Fruit fly (Drosophila melanogaster) whole organism, embryonic: ENCODE measurements around the gene Mkk4.

Experiments
- ATbp ChIP-seq: fragments of 200-800 bp; sonication (Bioruptor generic); optimal IDR thresholded peaks from 2 replicates; lab custom pipeline; 2017; ENCODE audit warnings: missing biosample characterization, mild to moderate bottlenecking, missing genetic modification characterization, missing genetic modification reagents
- Ada2b ChIP-seq: fragments of 200-800 bp; sonication (Bioruptor generic); IDR thresholded peaks from 2 replicates; pipeline ENCODE4 v1.3.6; 2022; ENCODE audit warnings: missing biosample characterization, missing genetic modification characterization
- Asciz ChIP-seq: fragments of 200-800 bp; sonication (Bioruptor generic); optimal IDR thresholded peaks from 2 replicates; lab custom pipeline; 2017; ENCODE audit warnings: missing biosample characterization, mild to moderate bottlenecking, missing genetic modification characterization, missing genetic modification reagents
- Bgb ChIP-seq: fragments of 200-800 bp; sonication (Bioruptor generic); IDR thresholded peaks from 2 replicates; pipeline ENCODE4 v1.3.6; 2022; ENCODE audit warnings: missing biosample characterization, missing genetic modification characterization; ENCODE audit not compliant: partially characterized antibody
- CG10366 ChIP-seq: fragments of 200-800 bp; sonication (Bioruptor generic); IDR thresholded peaks from 2 replicates; pipeline ENCODE4 v1.3.6; 2022; ENCODE audit warnings: missing biosample characterization, missing genetic modification characterization
- CG11456 ChIP-seq: fragments of 200-800 bp; sonication (Bioruptor generic); IDR thresholded peaks from 3 replicates; pipeline ENCODE4 v1.3.6; 2022; ENCODE audit warnings: missing biosample characterization, missing genetic modification characterization
- CG12104 ChIP-seq: fragments of 200-800 bp; sonication (Bioruptor generic); optimal IDR thresholded peaks from 3 replicates; lab custom pipeline; 2016; ENCODE audit warnings: missing biosample characterization, missing genetic modification characterization
- CG14860 ChIP-seq: fragments of 200-800 bp; sonication (Bioruptor generic); IDR thresholded peaks from 3 replicates; pipeline ENCODE4 v1.3.6; 2022; ENCODE audit warnings: missing biosample characterization, missing genetic modification characterization; ENCODE audit not compliant: partially characterized antibody
- CG15479 ChIP-seq: fragments of 200-800 bp; sonication (Bioruptor generic); optimal IDR thresholded peaks from 3 replicates; lab custom pipeline; 2019; ENCODE audit warnings: missing biosample characterization, mild to moderate bottlenecking, missing genetic modification characterization, moderate library complexity
- CG17186 ChIP-seq: fragments of 200-800 bp; sonication (Bioruptor generic); optimal IDR thresholded peaks from 3 replicates; lab custom pipeline; 2017; ENCODE audit warnings: missing biosample characterization, missing genetic modification reagents, missing genetic modification characterization
- CG17359 ChIP-seq: fragments of 200-800 bp; sonication (Bioruptor generic); optimal IDR thresholded peaks from 3 replicates; lab custom pipeline; 2018; ENCODE audit warnings: missing biosample characterization, mild to moderate bottlenecking, missing genetic modification characterization, moderate library complexity
- CG17802 ChIP-seq: fragments of 200-800 bp; sonication (Bioruptor generic); optimal IDR thresholded peaks from 2 replicates; lab custom pipeline; 2018; ENCODE audit warnings: missing biosample characterization, mild to moderate bottlenecking, missing genetic modification characterization, moderate library complexity
- CG17829 ChIP-seq: fragments of 200-800 bp; optimal IDR thresholded peaks from 2 replicates; lab custom pipeline; 2019; ENCODE audit warnings: missing biosample characterization, mild to moderate bottlenecking, missing genetic modification characterization, moderate library complexity
- CG2116 ChIP-seq: fragments of 200-800 bp; sonication (Bioruptor generic); optimal IDR thresholded peaks from 3 replicates; lab custom pipeline; 2018; ENCODE audit warnings: missing biosample characterization, mild to moderate bottlenecking, missing genetic modification characterization
- CG3281 ChIP-seq: fragments of 200-800 bp; sonication (Bioruptor generic); optimal IDR thresholded peaks from 3 replicates; lab custom pipeline; 2017; ENCODE audit warnings: missing biosample characterization, mild to moderate bottlenecking, missing genetic modification characterization
- CG4617 ChIP-seq: fragments of 200-800 bp; sonication (Bioruptor generic); optimal IDR thresholded peaks from 3 replicates; lab custom pipeline; 2016; ENCODE audit warnings: missing biosample characterization, missing genetic modification characterization, borderline replicate concordance
- CG6175 ChIP-seq: fragments of 200-800 bp; sonication (Bioruptor generic); IDR thresholded peaks from 3 replicates; pipeline ENCODE4 v1.3.6; 2022; ENCODE audit warnings: missing biosample characterization, missing genetic modification characterization
- CG6272 ChIP-seq: fragments of 200-800 bp; sonication (Bioruptor generic); IDR thresholded peaks from 2 replicates; pipeline ENCODE4 v1.3.6; 2022; ENCODE audit warnings: missing biosample characterization, missing genetic modification characterization
- CG6765 ChIP-seq: fragments of 200-800 bp; sonication (Bioruptor generic); optimal IDR thresholded peaks from 3 replicates; lab custom pipeline; 2017; ENCODE audit warnings: missing biosample characterization, mild to moderate bottlenecking, missing genetic modification characterization
- CG7556 ChIP-seq: fragments of 200-800 bp; sonication (Bioruptor generic); optimal IDR thresholded peaks from 2 replicates; lab custom pipeline; 2017; ENCODE audit warnings: missing biosample characterization, mild to moderate bottlenecking, missing genetic modification characterization
- CG9876 ChIP-seq: fragments of 200-800 bp; sonication (Bioruptor generic); optimal IDR thresholded peaks from 2 replicates; lab custom pipeline; 2016; ENCODE audit warnings: missing biosample characterization, missing genetic modification characterization
- Dll ChIP-seq: fragments of 200-800 bp; sonication (Bioruptor generic); IDR thresholded peaks from 4 replicates; pipeline ENCODE4 v1.3.6; 2022; ENCODE audit warnings: missing biosample characterization, missing genetic modification characterization; ENCODE audit not compliant: partially characterized antibody
- HHEX ChIP-seq: fragments of 200-800 bp; sonication (Bioruptor generic); optimal IDR thresholded peaks from 3 replicates; lab custom pipeline; 2017; ENCODE audit warnings: missing biosample characterization, mild to moderate bottlenecking, missing genetic modification characterization, missing genetic modification reagents
- Hey ChIP-seq: fragments of 200-800 bp; sonication (Bioruptor generic); optimal IDR thresholded peaks from 3 replicates; lab custom pipeline; 2018; ENCODE audit warnings: missing biosample characterization, mild to moderate bottlenecking, missing genetic modification characterization
- Jarid2 ChIP-seq: fragments of 200-800 bp; sonication (Bioruptor generic); optimal IDR thresholded peaks from 3 replicates; lab custom pipeline; 2017; ENCODE audit warnings: mild to moderate bottlenecking, missing biosample characterization, missing genetic modification reagents, missing genetic modification characterization
- MTF-1 ChIP-seq: fragments of 200-800 bp; sonication (Bioruptor generic); optimal IDR thresholded peaks from 2 replicates; lab custom pipeline; 2018; ENCODE audit warnings: missing biosample characterization, mild to moderate bottlenecking, missing genetic modification characterization, borderline replicate concordance
- Myb ChIP-seq: fragments of 200-800 bp; sonication (Bioruptor generic); optimal IDR thresholded peaks from 2 replicates; lab custom pipeline; 2016; ENCODE audit warnings: missing biosample characterization, missing genetic modification characterization
- NFAT ChIP-seq: fragments of 200-800 bp; sonication (Bioruptor generic); IDR thresholded peaks from 2 replicates; pipeline ENCODE4 v1.3.6; 2022; ENCODE audit warnings: missing biosample characterization, missing genetic modification characterization
- Oli ChIP-seq: fragments of 200-800 bp; sonication (Bioruptor generic); optimal IDR thresholded peaks from 2 replicates; lab custom pipeline; 2018; ENCODE audit warnings: missing biosample characterization, mild to moderate bottlenecking, missing genetic modification characterization, moderate library complexity
- Rfx ChIP-seq: fragments of 200-800 bp; sonication (Bioruptor generic); IDR thresholded peaks from 2 replicates; pipeline ENCODE4 v1.3.6; 2022; ENCODE audit warnings: missing biosample characterization, missing genetic modification characterization
- Rx ChIP-seq: fragments of 200-800 bp; sonication (Bioruptor generic); IDR thresholded peaks from 2 replicates; pipeline ENCODE4 v1.3.6; 2022; ENCODE audit warnings: missing biosample characterization, missing genetic modification characterization
- chm ChIP-seq: fragments of 200-800 bp; sonication (Bioruptor generic); IDR thresholded peaks from 2 replicates; pipeline ENCODE4 v1.3.6; 2022; ENCODE audit warnings: missing biosample characterization, missing genetic modification characterization
- dan ChIP-seq: fragments of 200-800 bp; sonication (Bioruptor generic); IDR thresholded peaks from 2 replicates; pipeline ENCODE4 v1.3.6; 2022; ENCODE audit warnings: missing biosample characterization, missing genetic modification characterization
- danr ChIP-seq: fragments of 200-800 bp; sonication (Bioruptor generic); IDR thresholded peaks from 2 replicates; pipeline ENCODE4 v1.3.6; 2022; ENCODE audit warnings: missing biosample characterization, missing genetic modification characterization
- dmrt99B ChIP-seq: fragments of 200-800 bp; sonication (Bioruptor generic); optimal IDR thresholded peaks from 2 replicates; lab custom pipeline; 2018; ENCODE audit warnings: missing biosample characterization, mild to moderate bottlenecking, missing genetic modification characterization, moderate library complexity
- kni ChIP-seq: fragments of 200-800 bp; sonication (Bioruptor generic); optimal IDR thresholded peaks from 3 replicates; lab custom pipeline; 2017; ENCODE audit warnings: mild to moderate bottlenecking, missing biosample characterization, missing genetic modification reagents, missing genetic modification characterization
- nerfin-1 ChIP-seq: fragments of 200-800 bp; sonication (Bioruptor generic); optimal IDR thresholded peaks from 3 replicates; lab custom pipeline; 2019; ENCODE audit warnings: missing biosample characterization, mild to moderate bottlenecking, missing genetic modification characterization, moderate library complexity
- nerfin-2 ChIP-seq: fragments of 200-800 bp; sonication (Bioruptor generic); IDR thresholded peaks from 2 replicates; pipeline ENCODE4 v1.3.6; 2022; ENCODE audit warnings: missing biosample characterization, missing genetic modification characterization; ENCODE audit not compliant: partially characterized antibody
- odd ChIP-seq: fragments of 200-800 bp; sonication (Bioruptor generic); optimal IDR thresholded peaks from 2 replicates; lab custom pipeline; 2017; ENCODE audit warnings: missing biosample characterization, mild to moderate bottlenecking, missing genetic modification characterization
- otp ChIP-seq: fragments of 200-800 bp; sonication (Bioruptor generic); IDR thresholded peaks from 3 replicates; pipeline ENCODE4, ENCODE4 v1.3.6; 2022; ENCODE audit warnings: missing biosample characterization, missing genetic modification characterization
- rib ChIP-seq: fragments of 200-800 bp; sonication (Bioruptor generic); IDR thresholded peaks from 2 replicates; pipeline ENCODE4 v1.3.6; 2022; ENCODE audit warnings: missing biosample characterization, missing genetic modification characterization
- stwl ChIP-seq: fragments of 200-800 bp; sonication (Bioruptor generic); optimal IDR thresholded peaks from 3 replicates; lab custom pipeline; 2018; ENCODE audit warnings: missing biosample characterization, mild to moderate bottlenecking, missing genetic modification characterization, moderate library complexity
- sug ChIP-seq: fragments of 200-800 bp; optimal IDR thresholded peaks from 2 replicates; lab custom pipeline; 2019; ENCODE audit warnings: missing biosample characterization, mild to moderate bottlenecking, missing genetic modification characterization, moderate library complexity
- toy ChIP-seq: fragments of 200-800 bp; sonication (Bioruptor generic); IDR thresholded peaks from 2 replicates; pipeline ENCODE4 v1.3.6; 2022; ENCODE audit warnings: missing biosample characterization, missing genetic modification characterization
- tx ChIP-seq: fragments of 200-800 bp; sonication (Bioruptor generic); optimal IDR thresholded peaks from 2 replicates; lab custom pipeline; 2016; ENCODE audit warnings: missing biosample characterization, missing genetic modification characterization
- unpg ChIP-seq: fragments of 200-800 bp; sonication (Bioruptor generic); optimal IDR thresholded peaks from 3 replicates; lab custom pipeline; 2018; ENCODE audit warnings: missing biosample characterization, mild to moderate bottlenecking, missing genetic modification characterization, moderate library complexity
- wdn ChIP-seq: fragments of 200-800 bp; sonication (Bioruptor generic); IDR thresholded peaks from 2 replicates; pipeline ENCODE4 v1.3.6; 2022; ENCODE audit warnings: missing biosample characterization, missing genetic modification characterization
- yki ChIP-seq: fragments of >200 bp; optimal IDR thresholded peaks from 3 replicates; lab custom pipeline; 2018
- z ChIP-seq: fragments of 200-800 bp; sonication (Bioruptor generic); IDR thresholded peaks from 3 replicates; pipeline ENCODE4 v1.3.6; 2022; ENCODE audit warnings: missing biosample characterization, missing genetic modification characterization
- zfh1 ChIP-seq: fragments of 200-800 bp; sonication (Bioruptor generic); IDR thresholded peaks from 3 replicates; pipeline ENCODE4 v1.3.6; 2022; ENCODE audit warnings: missing biosample characterization, missing genetic modification characterization

The Mkk4 gene

DNA sequence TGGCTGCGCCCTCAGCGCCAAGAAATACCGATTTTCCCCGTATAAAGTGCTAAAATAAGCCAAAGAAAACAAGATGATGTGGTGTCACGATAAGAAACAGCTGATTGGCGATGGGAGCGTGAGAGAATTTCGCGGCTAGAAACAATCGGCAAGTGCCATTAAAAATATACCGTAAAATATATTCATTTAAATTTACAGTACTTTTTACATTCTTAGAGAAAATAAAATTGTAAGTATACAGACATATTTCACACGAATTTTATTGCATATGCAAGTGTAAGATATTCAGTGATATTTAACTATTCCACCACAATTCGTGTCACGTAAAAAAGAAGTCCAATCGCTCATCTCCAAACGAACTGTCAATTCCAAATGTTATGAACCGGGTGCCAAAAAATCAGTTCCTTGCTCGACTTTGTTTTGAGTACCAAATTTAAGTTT lies 26.0 kb upstream of the Mkk4 start, which contains the start of the genes Unc50, CG11755 and CG8043 (continued):
- TF ChIP-seq Hey (tag; lab: Kevin White, UChicago) (no peak), wdn (GFP tag; lab: Robert Waterston, UW) (0 out of 2 replicates have a peak, but pooled peaks have one; percentile 61), Rx (GFP tag; lab: Robert Waterston, UW) (peak; percentile 46; the same call in 1 of the 2 replicates), HHEX (peak; percentile 56), yki (no peak), Oli (tag; lab: Kevin White, UChicago) (peak; percentile 64), Dll (GFP tag; lab: Robert Waterston, UW) (peak; percentile 100), kni (GFP tag; lab: Kevin White, UChicago) (peak; percentile 52), CG14860 (GFP tag; lab: Robert Waterston, UW) (peak; percentile 97), CG3281 (GFP tag; lab: Kevin White, UChicago) (peak; percentile 71), rib (GFP tag; lab: Robert Waterston, UW) (no peak), Asciz (no peak), CG7556 (GFP tag; lab: Kevin White, UChicago) (peak; percentile 74), tx (peak; percentile 53), otp (GFP tag; lab: Robert Waterston, UW) (no peak), ATbp (GFP tag; lab: Kevin White, UChicago) (peak; percentile 32), Bgb (GFP tag; lab: Robert Waterston, UW) (peak; percentile 93), CG10366 (GFP tag; lab: Robert Waterston, UW) (peak; percentile 48; the same call in 1 of the 2 replicates), nerfin-1 (tag; lab: Kevin White, UChicago) (peak; percentile 77), unpg (peak; percentile 74), CG11456 (peak; percentile 81), CG9876 (GFP tag; lab: Kevin White, UChicago) (peak; percentile 50), nerfin-2 (GFP tag; lab: Robert Waterston, UW) (peak; percentile 88), sug (peak; percentile 88), CG4617 (peak; percentile 68), dan (GFP tag; lab: Robert Waterston, UW) (no peak), toy (no peak), CG17359 (peak; percentile 68), CG6765 (peak; percentile 11), z (GFP tag; lab: Robert Waterston, UW) (no peak), Jarid2 (no peak), NFAT (GFP tag; lab: Robert Waterston, UW) (peak; percentile 66), CG17829 (tag; lab: Kevin White, UChicago) (peak; percentile 83), Rfx (GFP tag; lab: Robert Waterston, UW) (peak; percentile 87), dmrt99B (peak; percentile 73), CG6175 (no peak), danr (GFP tag; lab: Robert Waterston, UW) (peak; percentile 53; the same call in 1 of the 2 replicates), CG15479 (no peak), stwl (tag; lab: Kevin White, UChicago) (no peak), CG17802 (no peak), MTF-1 (no peak), CG6272 (GFP tag; lab: Robert Waterston, UW) (peak; percentile 83), zfh1 (GFP tag; lab: Robert Waterston, UW) (peak; percentile 68), CG12104 (peak; percentile 64), odd (GFP tag; lab: Kevin White, UChicago) (peak; percentile 47), CG2116 (GFP tag; lab: Kevin White, UChicago) (peak; percentile 67), Myb (GFP tag; lab: Kevin White, UChicago) (peak; percentile 49), CG17186 (GFP tag; lab: Kevin White, UChicago) (peak; percentile 75), Ada2b (GFP tag; lab: Robert Waterston, UW) (peak; percentile 36; the same call in 1 of the 2 replicates), chm (GFP tag; lab: Robert Waterston, UW) (no peak)
